Worm (Caenorhabditis elegans): ENCODE measurements around the gene srz-58.

Gene srz-58

DNA sequence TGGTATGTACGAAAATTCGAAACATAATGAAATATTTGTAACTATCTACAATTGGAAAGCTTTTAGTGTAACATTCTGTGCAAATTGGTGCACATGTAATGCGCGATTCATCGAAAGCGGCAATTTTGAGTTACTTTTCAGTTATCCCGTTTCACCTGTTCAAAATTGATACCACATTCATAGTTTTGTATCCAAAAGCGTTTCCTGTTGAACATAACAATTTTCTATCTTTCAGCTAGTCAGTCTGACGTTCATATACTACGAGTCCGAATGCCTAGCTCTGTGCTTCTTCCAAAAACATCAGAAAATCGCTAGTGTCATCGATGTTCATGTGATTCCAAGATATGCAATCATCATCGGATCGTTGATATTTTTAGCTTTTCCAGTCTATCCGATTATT is 14.6 kb upstream of the srz-58 start:
- TF ChIP-seq egl-44 (GFP tag; IDR thresholded peaks at IDR 0.05), result no peak
- TF ChIP-seq nhr-90 (tag; optimal IDR thresholded peaks at IDR 0.05), result no peak
- TF ChIP-seq sdz-38 (tag; optimal IDR thresholded peaks at IDR 0.05), result no peak
- TF ChIP-seq Y67H2A.10 (GFP tag; conservative IDR thresholded peaks at IDR 0.05), result no peak
- TF ChIP-seq C06A6.2 (GFP tag; conservative IDR thresholded peaks at IDR 0.05), result no peak
- no peak for TF ChIP-seq mes-4 (tag; optimal IDR thresholded peaks at IDR 0.05)
- no peak for TF ChIP-seq efl-1 (GFP tag; optimal IDR thresholded peaks at IDR 0.05)
- no peak for TF ChIP-seq tbp1 (GFP tag; optimal IDR thresholded peaks at IDR 0.05)
- no peak for TF ChIP-seq nhr-80 (tag; optimal IDR thresholded peaks at IDR 0.05)
- no peak for TF ChIP-seq ztf-22 (GFP tag; optimal IDR thresholded peaks at IDR 0.05)
- TF ChIP-seq rec-8 (tag; optimal IDR thresholded peaks at IDR 0.05), result no peak
- no peak for TF ChIP-seq tbx-9 (tag; optimal IDR thresholded peaks at IDR 0.05; ENCODE audit: borderline replicate concordance)
- TF ChIP-seq lsy-27 (tag; optimal IDR thresholded peaks at IDR 0.05; ENCODE audit: borderline replicate concordance, insufficient read depth), result no peak
- TF ChIP-seq ceh-40 (GFP tag; IDR thresholded peaks at IDR 0.05), result no peak
- no peak for TF ChIP-seq hrde-1 (tag; optimal IDR thresholded peaks at IDR 0.05; ENCODE audit: borderline replicate concordance)
- no peak for TF ChIP-seq lag-1 (GFP tag; IDR thresholded peaks at IDR 0.05)
- no peak for TF ChIP-seq nhr-27 (tag; optimal IDR thresholded peaks at IDR 0.05)
- no peak for TF ChIP-seq snpc-4 (GFP tag; optimal IDR thresholded peaks at IDR 0.05)
- TF ChIP-seq snpc-4 (tag; optimal IDR thresholded peaks at IDR 0.05), result no peak

DNA sequence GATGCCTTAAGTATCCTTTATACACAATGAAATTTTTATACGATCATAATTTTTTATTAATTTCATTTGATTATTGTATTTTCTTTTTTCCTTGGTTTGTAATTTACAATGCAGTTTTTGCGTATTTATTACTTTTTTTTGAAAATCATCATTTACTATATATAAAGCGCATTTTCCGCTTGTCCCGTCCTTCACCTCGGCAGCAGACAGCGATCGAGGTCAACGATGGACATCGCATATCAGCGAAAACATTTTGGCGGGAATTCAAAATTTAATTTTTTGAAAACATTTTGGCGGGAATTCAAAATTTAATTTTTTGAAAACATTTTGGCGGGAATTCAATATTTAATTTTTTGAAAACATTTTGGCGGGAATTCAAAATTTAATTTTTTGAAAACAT is 10.0 kb upstream of the srz-58 start:
- TF ChIP-seq snpc-4 (GFP tag; optimal IDR thresholded peaks at IDR 0.05) (no peak), snpc-4 (tag; optimal IDR thresholded peaks at IDR 0.05) (peak in 2 of 4 experiments; percentile 52 to 62), ceh-40 (GFP tag; IDR thresholded peaks at IDR 0.05) (no peak)

DNA sequence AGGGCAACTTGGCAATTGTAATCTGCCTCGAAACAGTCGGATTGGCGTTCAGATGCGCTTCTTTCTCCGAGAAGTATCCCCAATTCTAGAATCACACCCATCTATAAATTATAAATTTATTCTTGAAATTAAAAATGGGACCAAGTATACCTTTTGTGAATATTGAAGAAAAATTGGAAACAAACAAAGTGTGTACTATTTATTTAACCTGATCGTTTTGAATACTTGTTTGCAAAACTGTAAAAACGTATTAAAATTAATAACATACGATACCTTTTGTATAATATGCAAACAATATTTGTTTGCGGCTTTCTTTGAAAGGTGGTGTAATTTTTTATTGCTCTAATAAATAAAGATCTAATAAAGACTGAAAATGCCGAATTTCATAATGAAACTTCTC is 5.6 kb upstream of the srz-58 start, which contains the start of gene Y61B8B.3:
Y61B8B.3 (minus strand) TSS at position 101 of the 400 bp plus-strand sequence.
- TF ChIP-seq mxl-1 (tag; optimal IDR thresholded peaks at IDR 0.05) (no peak), egl-18 (GFP tag; IDR thresholded peaks at IDR 0.05) (no peak), cebp-1 (GFP tag; IDR thresholded peaks at IDR 0.05) (no peak), cebp-1 (tag; optimal IDR thresholded peaks at IDR 0.05) (no peak), tlf-1 (GFP tag; optimal IDR thresholded peaks at IDR 0.05) (no peak), ztf-6 (GFP tag; IDR thresholded peaks at IDR 0.05) (no peak), lin-54 (GFP tag; optimal IDR thresholded peaks at IDR 0.05) (no peak), Y56A3A.18 (GFP tag; IDR thresholded peaks at IDR 0.05) (no peak)

DNA sequence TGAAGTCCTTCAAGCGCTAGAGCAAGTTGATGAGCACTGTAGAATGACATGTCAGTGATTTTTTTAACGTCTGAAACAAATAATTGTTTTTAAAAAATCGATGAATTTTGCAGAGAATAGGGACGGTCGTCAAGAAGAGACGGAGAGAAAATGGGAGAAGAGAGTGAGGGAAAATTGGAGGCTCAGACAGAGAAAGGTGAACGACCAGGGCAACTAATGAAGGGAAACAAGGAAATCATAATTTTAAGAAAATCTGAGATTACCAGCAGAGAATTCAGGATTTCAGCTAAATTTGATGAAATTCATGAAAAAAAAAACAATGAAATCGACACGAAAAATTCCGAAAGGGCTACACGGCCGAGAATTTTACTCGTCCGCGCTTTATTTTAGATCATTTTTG is 2.9 kb upstream of the srz-58 start, which contains the start of gene F31E9.6:
F31E9.6 (minus strand) TSS at position 91 of the 400 bp plus-strand sequence.
- TF ChIP-seq him-1 (tag; optimal IDR thresholded peaks at IDR 0.05) (no peak), Y53F4B.3 (GFP tag; IDR thresholded peaks at IDR 0.05) (no peak), somi-1 (GFP tag; optimal IDR thresholded peaks at IDR 0.05) (no peak), ztf-28 (GFP tag; IDR thresholded peaks at IDR 0.05) (no peak), ztf-3 (GFP tag; optimal IDR thresholded peaks at IDR 0.05) (no peak), lin-54 (GFP tag; optimal IDR thresholded peaks at IDR 0.05) (no peak), pbrm-1 (GFP tag; IDR thresholded peaks at IDR 0.05) (no peak), snpc-4 (GFP tag; optimal IDR thresholded peaks at IDR 0.05) (no peak), snpc-4 (tag; optimal IDR thresholded peaks at IDR 0.05) (peak in 1 of 4 experiments; percentile 17), D2030.7 (GFP tag; IDR thresholded peaks at IDR 0.05) (no peak), hmg-1.2 (GFP tag; IDR thresholded peaks at IDR 0.05) (peak; percentile 81), egl-18 (GFP tag; IDR thresholded peaks at IDR 0.05) (no peak), ccch-3 (GFP tag; optimal IDR thresholded peaks at IDR 0.05) (no peak), lag-1 (GFP tag; IDR thresholded peaks at IDR 0.05) (no peak), lin-40 (tag; optimal IDR thresholded peaks at IDR 0.05) (no peak), madf-8 (GFP tag; conservative IDR thresholded peaks at IDR 0.05) (no peak), unc-130 (GFP tag; optimal IDR thresholded peaks at IDR 0.05) (no peak), akir-1 (GFP tag; optimal IDR thresholded peaks at IDR 0.05) (no peak)

Measured in whole organism, young adult.